Fruit fly (Drosophila melanogaster): ENCODE results near the gene CG31265.
A peak's percentile ranks its signal among the peaks of the same experiment; 100 is the strongest.

CG31265 gene

dm6 chr3R:17118917-17119378, 9.1 kb upstream of the CG31265 start:
- peak; percentile 35 for TF ChIP-seq noc (tag; optimal IDR thresholded peaks at IDR 0.05)

- TF ChIP-seq noc (tag; optimal IDR thresholded peaks at IDR 0.05) = no peak
Measured at dm6 chr3R:17120165-17120564, 7.8 kb upstream of the CG31265 start, which contains the start of gene CG34278. Gene CG34278 (plus strand): TSS chr3R:17120465.

dm6 chr3R:17121277-17121676, 6.7 kb upstream of the CG31265 start, which contains the start of gene CG42779:
Gene CG42779 (plus strand): TSS chr3R:17121577.
- no peak for TF ChIP-seq noc (tag; optimal IDR thresholded peaks at IDR 0.05)

dm6 chr3R:17122796-17123504, 5.1 kb upstream of the CG31265 start:
- TF ChIP-seq noc (tag; optimal IDR thresholded peaks at IDR 0.05) = no peak

- no peak for TF ChIP-seq noc (tag; optimal IDR thresholded peaks at IDR 0.05)
Measured at dm6 chr3R:17124177-17124576, 3.8 kb upstream of the CG31265 start, which contains the start of gene CG45079. Gene CG45079 (plus strand): TSS chr3R:17124477.

- TF ChIP-seq noc (tag; optimal IDR thresholded peaks at IDR 0.05) = no peak
Measured at dm6 chr3R:17125339-17126044, 2.5 kb upstream of the CG31265 start, which contains the start of gene cher. Gene cher (minus strand): TSS chr3R:17125389.

dm6 chr3R:17126838-17127237, 1.2 kb upstream of the CG31265 start, which contains the start of the genes CG17477 and CG31269:
Gene CG17477 (minus strand): TSS chr3R:17126938.
Gene CG31269 (plus strand): TSS chr3R:17127126.
- TF ChIP-seq noc (tag; optimal IDR thresholded peaks at IDR 0.05) = no peak

dm6 chr3R:17130326-17130725, 2.3 kb downstream of the CG31265 start, which contains the start of gene CG17475:
Gene CG17475 (minus strand): TSS chr3R:17130426.
- no peak for TF ChIP-seq noc (tag; optimal IDR thresholded peaks at IDR 0.05)

dm6 chr3R:17132098-17132712, 4.2 kb downstream of the CG31265 start, which contains the start of the genes CG4053 and CG31266:
Gene CG4053 (minus strand): TSS chr3R:17132198.
Gene CG31266 (plus strand): TSS chr3R:17132662.
- TF ChIP-seq noc (tag; optimal IDR thresholded peaks at IDR 0.05) = no peak

dm6 chr3R:17133897-17134296, 5.9 kb downstream of the CG31265 start, which contains the start of gene CG31267:
Gene CG31267 (plus strand): TSS chr3R:17134197.
- no peak for TF ChIP-seq noc (tag; optimal IDR thresholded peaks at IDR 0.05)

dm6 chr3R:17135747-17136146, 7.7 kb downstream of the CG31265 start, which contains the start of gene CG5246:
Gene CG5246 (plus strand): TSS chr3R:17136111.
- peak; percentile 12 for TF ChIP-seq noc (tag; optimal IDR thresholded peaks at IDR 0.05)

- TF ChIP-seq noc (tag; optimal IDR thresholded peaks at IDR 0.05) = no peak
Measured at dm6 chr3R:17137593-17137992, 9.6 kb downstream of the CG31265 start, which contains the start of gene CG5255. Gene CG5255 (plus strand): TSS chr3R:17137893.

dm6 chr3R:17138699-17139098, 10.7 kb downstream of the CG31265 start, which contains the start of gene CG5265:
Gene CG5265 (plus strand): TSS chr3R:17138999.
- no peak for TF ChIP-seq noc (tag; optimal IDR thresholded peaks at IDR 0.05)

dm6 chr3R:17142304-17142703, 14.3 kb downstream of the CG31265 start, which contains the start of gene TwdlW:
Gene TwdlW (minus strand): TSS chr3R:17142404.
- no peak for TF ChIP-seq noc (tag; optimal IDR thresholded peaks at IDR 0.05)

dm6 chr3R:17147647-17148244, 19.7 kb downstream of the CG31265 start:
- TF ChIP-seq noc (tag; optimal IDR thresholded peaks at IDR 0.05) = no peak
